Worm (Caenorhabditis elegans): ENCODE measurements around the gene nhr-222.

The nhr-222 gene

DNA sequence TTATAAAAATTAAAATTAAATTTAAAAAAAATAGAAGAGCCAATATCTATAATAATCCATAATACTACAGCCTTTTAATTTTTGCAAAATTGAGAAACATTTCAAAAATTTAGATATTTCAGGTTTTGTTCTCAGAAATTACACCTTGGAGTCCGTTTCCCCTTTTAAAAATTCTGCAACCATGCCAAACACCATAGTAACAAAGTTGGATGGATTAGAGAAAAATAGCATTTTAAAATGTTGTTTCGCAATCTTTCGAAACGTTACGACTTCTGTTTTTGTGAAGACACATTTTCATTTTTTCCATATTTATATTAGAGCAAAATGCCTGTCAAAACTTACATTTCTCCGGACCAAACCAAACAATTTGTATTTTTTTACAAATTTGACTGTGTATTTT is 18.3 kb downstream of the nhr-222 start, which contains the start of gene T24A6.7:
Gene T24A6.7 (plus strand): TSS at position 301 of the 400 bp plus-strand sequence.
- TF ChIP-seq hlh-6 (tag; optimal IDR thresholded peaks at IDR 0.05) = no peak
- no peak for TF ChIP-seq ttx-3 (tag; optimal IDR thresholded peaks at IDR 0.05)
- TF ChIP-seq pros-1 (tag; optimal IDR thresholded peaks at IDR 0.05) = no peak
- no peak for TF ChIP-seq nfya-1 (tag; optimal IDR thresholded peaks at IDR 0.05)

DNA sequence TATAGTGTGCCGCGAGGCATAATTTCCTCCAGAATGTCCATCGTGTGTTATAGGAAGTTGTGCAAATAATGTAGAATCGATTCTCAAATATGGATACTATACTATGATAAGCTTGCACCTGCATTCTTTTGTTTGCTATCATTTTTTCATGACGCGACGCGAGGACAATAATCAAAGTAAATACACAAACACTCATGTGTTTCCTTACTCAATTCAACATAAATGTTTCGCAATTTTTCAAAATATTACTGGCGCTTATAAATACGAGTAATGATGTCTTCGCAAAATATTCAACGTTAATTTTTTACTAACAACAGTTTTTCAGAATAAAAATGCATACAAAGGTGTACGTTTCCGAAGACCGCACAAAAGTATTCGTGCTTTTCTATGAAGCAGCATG is 20.0 kb downstream of the nhr-222 start, which contains the start of gene irg-1:
Gene irg-1 (plus strand): TSS at position 326 of the 400 bp plus-strand sequence.
- TF ChIP-seq fax-1 (tag; optimal IDR thresholded peaks at IDR 0.05) = no peak
- TF ChIP-seq ahr-1 (tag; optimal IDR thresholded peaks at IDR 0.05) = no peak
- TF ChIP-seq unc-3 (GFP tag; conservative IDR thresholded peaks at IDR 0.05) = no peak
- TF ChIP-seq unc-3 (tag; optimal IDR thresholded peaks at IDR 0.05) = no peak
- TF ChIP-seq C08G9.2 (tag; optimal IDR thresholded peaks at IDR 0.05) = no peak
- TF ChIP-seq eyg-1 (tag; optimal IDR thresholded peaks at IDR 0.05) = no peak
- TF ChIP-seq fkh-10 (GFP tag; optimal IDR thresholded peaks at IDR 0.05) = no peak
- no peak for TF ChIP-seq elt-4 (tag; optimal IDR thresholded peaks at IDR 0.05)
- no peak for TF ChIP-seq ceh-48 (tag; optimal IDR thresholded peaks at IDR 0.05)
- TF ChIP-seq K02D7.2 (tag; optimal IDR thresholded peaks at IDR 0.05) = no peak
- no peak for TF ChIP-seq ama-1 (optimal IDR thresholded peaks at IDR 0.05)

DNA sequence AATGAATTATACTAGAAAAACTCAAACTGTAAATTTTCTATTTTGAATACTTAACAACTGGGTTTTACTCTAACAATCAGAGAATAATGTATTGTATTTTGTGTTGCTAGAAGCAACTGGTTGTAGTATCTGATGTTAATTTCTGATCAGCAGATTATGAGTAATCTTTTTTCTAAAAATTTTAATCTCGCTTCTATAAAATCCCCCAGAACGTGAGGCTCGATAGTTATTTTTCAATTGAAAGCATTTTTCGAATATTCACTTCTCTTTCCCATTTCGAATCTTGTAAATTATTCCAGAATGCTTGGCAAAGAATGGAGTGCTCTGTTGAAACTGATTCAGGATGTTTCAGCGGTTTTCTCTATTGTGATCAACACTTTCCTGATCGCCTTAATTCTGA is 25.4 kb downstream of the nhr-222 start, which contains the start of gene str-227:
Gene str-227 (plus strand): TSS at position 301 of the 400 bp plus-strand sequence.
- TF ChIP-seq ceh-34 (tag; optimal IDR thresholded peaks at IDR 0.05) (no peak), ceh-24 (tag; optimal IDR thresholded peaks at IDR 0.05) (no peak), fkh-10 (GFP tag; optimal IDR thresholded peaks at IDR 0.05) (no peak), F13H6.1 (tag; optimal IDR thresholded peaks at IDR 0.05) (no peak), K09A11.1 (tag; optimal IDR thresholded peaks at IDR 0.05; ENCODE audit: insufficient read depth) (no peak), dve-1 (tag; optimal IDR thresholded peaks at IDR 0.05) (no peak)

DNA sequence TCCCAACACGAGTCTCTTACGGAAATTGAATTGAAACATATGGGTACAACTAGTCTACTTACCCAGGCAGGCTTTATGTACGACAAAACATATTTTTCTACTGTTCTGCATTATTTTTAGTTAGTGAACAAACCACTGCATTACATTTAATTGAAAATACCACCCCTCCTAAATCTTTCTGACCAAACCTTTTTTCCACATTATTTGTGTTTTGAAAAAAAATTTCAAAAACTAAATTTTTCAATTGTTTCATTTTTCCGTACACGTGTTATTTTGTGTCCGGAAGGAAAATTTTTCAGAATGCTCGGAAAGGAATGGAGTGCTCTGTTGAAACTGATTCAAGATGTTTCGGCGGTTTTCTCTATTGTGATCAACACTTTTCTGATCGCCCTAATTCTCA is 30.9 kb downstream of the nhr-222 start, which contains the start of gene str-226:
Gene str-226 (plus strand): TSS at position 301 of the 400 bp plus-strand sequence.
- TF ChIP-seq C08G9.2 (tag; optimal IDR thresholded peaks at IDR 0.05) (no peak), ceh-6 (GFP tag; optimal IDR thresholded peaks at IDR 0.05) (no peak), ama-1 (optimal IDR thresholded peaks at IDR 0.05) (no peak), fkh-10 (GFP tag; optimal IDR thresholded peaks at IDR 0.05) (no peak), pha-2 (tag; optimal IDR thresholded peaks at IDR 0.05) (no peak), mec-3 (tag; optimal IDR thresholded peaks at IDR 0.05; ENCODE audit: borderline replicate concordance) (no peak)

- no peak for TF ChIP-seq fax-1 (tag; optimal IDR thresholded peaks at IDR 0.05)
- no peak for TF ChIP-seq nfya-1 (tag; optimal IDR thresholded peaks at IDR 0.05)
- TF ChIP-seq ets-4 (tag; optimal IDR thresholded peaks at IDR 0.05) = no peak
- TF ChIP-seq hlh-6 (tag; optimal IDR thresholded peaks at IDR 0.05) = no peak
- TF ChIP-seq fkh-10 (GFP tag; optimal IDR thresholded peaks at IDR 0.05) = no peak
These were observed 33.4 kb downstream of the nhr-222 start, which contains the start of gene str-228 for ce11 chrV:3509878-3510277. str-228 (plus strand) TSS chrV:3510178.

DNA sequence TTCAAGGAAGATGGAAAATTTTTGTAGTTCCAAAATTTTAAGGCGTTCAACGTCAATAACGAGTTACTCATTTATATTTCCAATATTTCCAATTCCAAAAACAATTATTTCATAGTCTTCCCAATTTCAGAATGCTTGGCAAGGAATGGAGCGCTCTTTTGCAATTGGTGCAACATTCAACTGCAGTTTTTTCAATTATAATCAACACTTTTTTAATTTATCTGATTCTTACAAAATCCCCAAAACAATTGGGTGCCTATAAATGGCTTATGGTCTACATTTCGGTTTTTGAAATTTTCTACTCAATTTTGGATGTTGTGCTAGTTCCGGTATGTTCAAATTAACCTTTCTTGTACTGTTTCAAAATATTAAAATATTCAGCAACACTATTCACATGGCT is 35.6 kb downstream of the nhr-222 start, which contains the start of gene str-225:
Gene str-225 (plus strand): TSS at position 132 of the 400 bp plus-strand sequence.
- TF ChIP-seq syd-9 (tag; optimal IDR thresholded peaks at IDR 0.05) (no peak), sdc-2 (tag; optimal IDR thresholded peaks at IDR 0.05) (no peak), hlh-6 (tag; optimal IDR thresholded peaks at IDR 0.05) (no peak), ceh-22 (tag; optimal IDR thresholded peaks at IDR 0.05) (no peak), ceh-14 (tag; optimal IDR thresholded peaks at IDR 0.05) (no peak), nhr-232 (tag; optimal IDR thresholded peaks at IDR 0.05) (no peak), che-1 (tag; optimal IDR thresholded peaks at IDR 0.05) (no peak), tbx-7 (tag; optimal IDR thresholded peaks at IDR 0.05) (no peak), ceh-34 (tag; optimal IDR thresholded peaks at IDR 0.05) (no peak), unc-55 (GFP tag; optimal IDR thresholded peaks at IDR 0.05) (no peak), tbx-2 (tag; optimal IDR thresholded peaks at IDR 0.05) (no peak), C08G9.2 (tag; optimal IDR thresholded peaks at IDR 0.05) (no peak), hlh-13 (GFP tag; optimal IDR thresholded peaks at IDR 0.05) (no peak), lim-6 (tag; optimal IDR thresholded peaks at IDR 0.05) (no peak), elt-2 (tag; optimal IDR thresholded peaks at IDR 0.05) (no peak), pax-1 (tag; optimal IDR thresholded peaks at IDR 0.05) (no peak), ceh-2 (tag; optimal IDR thresholded peaks at IDR 0.05) (no peak), nfya-1 (tag; optimal IDR thresholded peaks at IDR 0.05) (no peak)
